Worm (Caenorhabditis elegans) whole organism, L3 larva: ENCODE results near the gene clec-121.

Experiments used
- R02D3.7 ChIP-seq: fragments of 150-350 bp; optimal IDR thresholded peaks from 2 replicates; lab custom pipeline; 2014; ENCODE audit warnings: missing biosample characterization, missing genetic modification characterization
- ZK546.5 ChIP-seq: sonication (generic microtip); optimal IDR thresholded peaks from 2 replicates; lab custom pipeline; 2017; ENCODE audit warnings: missing biosample characterization, missing genetic modification characterization
- ceh-9 ChIP-seq: sonication (generic microtip); optimal IDR thresholded peaks from 2 replicates; lab custom pipeline; 2018; ENCODE audit warnings: missing biosample characterization, missing genetic modification characterization
- daf-12 ChIP-seq: fragments of 150-350 bp; optimal IDR thresholded peaks from 2 replicates; lab custom pipeline; 2014; ENCODE audit warnings: missing biosample characterization, missing genetic modification reagents, missing genetic modification characterization
- egl-27 ChIP-seq: sonication (generic microtip); optimal IDR thresholded peaks from 4 replicates; lab custom pipeline; 2017; ENCODE audit warnings: missing biosample characterization, missing genetic modification reagents, missing genetic modification characterization
- fos-1 ChIP-seq: fragments of 150-350 bp; optimal IDR thresholded peaks from 2 replicates; lab custom pipeline; 2014; ENCODE audit warnings: missing biosample characterization, missing genetic modification characterization
- lsy-12 ChIP-seq: sonication (generic microtip); optimal IDR thresholded peaks from 2 replicates; lab custom pipeline; 2016; ENCODE audit warnings: mild to moderate bottlenecking, missing genetic modification characterization, missing compliant biosample characterization
- nhr-76 ChIP-seq: fragments of 150-350 bp; sonication (generic microtip); optimal IDR thresholded peaks from 5 replicates; lab custom pipeline; 2014; ENCODE audit warnings: missing biosample characterization, missing genetic modification characterization
- pha-4 ChIP-seq: fragments of 150-350 bp; optimal IDR thresholded peaks from 2 replicates; lab custom pipeline; 2014; ENCODE audit warnings: missing biosample characterization, missing genetic modification reagents, missing genetic modification characterization
- pqm-1 ChIP-seq: fragments of 150-350 bp; optimal IDR thresholded peaks from 2 replicates; lab custom pipeline; 2017; ENCODE audit warnings: missing biosample characterization, missing genetic modification characterization, inconsistent platforms
- unc-62 ChIP-seq: fragments of 150-350 bp; sonication (generic microtip); optimal IDR thresholded peaks from 4 replicates; lab custom pipeline; 2014; ENCODE audit warnings: missing biosample characterization, missing genetic modification reagents, missing genetic modification characterization

ce11 chrII:3060782-3061181 lies 41.3 kb upstream of the clec-121 start, which contains the start of gene Y25C1A.6:
- no peak for TF ChIP-seq ZK546.5 (tag; lab: Kevin White, UChicago)
- TF ChIP-seq pha-4 (tag; lab: Kevin White, UChicago), result no peak
- no peak for TF ChIP-seq fos-1
- no peak for TF ChIP-seq unc-62 (GFP tag; lab: Kevin White, UChicago)
- TF ChIP-seq egl-27, result no peak
- TF ChIP-seq pqm-1 (tag; lab: Kevin White, UChicago), result no peak
- TF ChIP-seq daf-12 (tag; lab: Kevin White, UChicago), result no peak
- no peak for TF ChIP-seq lsy-12 (tag; lab: Kevin White, UChicago)
- no peak for TF ChIP-seq R02D3.7 (tag; lab: Kevin White, UChicago)
- TF ChIP-seq nhr-76 (tag; lab: Kevin White, UChicago), result no peak
- no peak for TF ChIP-seq ceh-9 (tag; lab: Kevin White, UChicago)
